Fruit fly (Drosophila melanogaster) whole organism, embryonic: Measurements from ENCODE around the gene Sem1.

Experiments
- Asciz ChIP-seq: fragments of 200-800 bp; sonication (Bioruptor generic); optimal IDR thresholded peaks from 2 replicates; lab custom pipeline; 2017; ENCODE audit warnings: missing biosample characterization, mild to moderate bottlenecking, missing genetic modification characterization, missing genetic modification reagents
- B-H2 ChIP-seq: fragments of 200-800 bp; sonication (Bioruptor generic); optimal IDR thresholded peaks from 2 replicates; lab custom pipeline; 2018; ENCODE audit warnings: missing biosample characterization, mild to moderate bottlenecking, missing genetic modification characterization
- Blimp-1 ChIP-seq: fragments of 200-800 bp; sonication (Bioruptor generic); optimal IDR thresholded peaks from 3 replicates; lab custom pipeline; 2018; ENCODE audit warnings: missing biosample characterization, missing genetic modification characterization, mild to moderate bottlenecking, moderate library complexity, missing genetic modification reagents
- Bteb2 ChIP-seq: fragments of 200-800 bp; sonication (Bioruptor generic); optimal IDR thresholded peaks from 2 replicates; lab custom pipeline; 2016; ENCODE audit warnings: missing biosample characterization, missing genetic modification characterization
- CG10366 ChIP-seq: fragments of 200-800 bp; sonication (Bioruptor generic); IDR thresholded peaks from 2 replicates; pipeline ENCODE4 v1.3.6; 2022; ENCODE audit warnings: missing biosample characterization, missing genetic modification characterization
- CG11398 ChIP-seq: fragments of 200-800 bp; sonication (Bioruptor generic); optimal IDR thresholded peaks from 2 replicates; lab custom pipeline; 2016; ENCODE audit warnings: missing biosample characterization, missing genetic modification characterization
- CG15514 ChIP-seq: fragments of 200-800 bp; sonication (Bioruptor generic); optimal IDR thresholded peaks from 3 replicates; lab custom pipeline; 2017; ENCODE audit warnings: missing biosample characterization, missing genetic modification characterization, mild to moderate bottlenecking, moderate library complexity, missing genetic modification reagents
- CG2116 ChIP-seq: fragments of 200-800 bp; sonication (Bioruptor generic); optimal IDR thresholded peaks from 3 replicates; lab custom pipeline; 2018; ENCODE audit warnings: missing biosample characterization, mild to moderate bottlenecking, missing genetic modification characterization
- CG32532 ChIP-seq: fragments of 200-800 bp; sonication (Bioruptor generic); IDR thresholded peaks from 2 replicates; pipeline ENCODE4 v1.3.6; 2022; ENCODE audit warnings: missing biosample characterization, missing genetic modification characterization
- CG4282 ChIP-seq: fragments of 200-800 bp; sonication (Bioruptor generic); optimal IDR thresholded peaks from 2 replicates; lab custom pipeline; 2016; ENCODE audit warnings: missing biosample characterization, missing genetic modification characterization
- CG6254 ChIP-seq: fragments of 200-800 bp; sonication (Bioruptor generic); optimal IDR thresholded peaks from 3 replicates; lab custom pipeline; 2017; ENCODE audit warnings: mild to moderate bottlenecking, missing biosample characterization, missing genetic modification reagents, missing genetic modification characterization
- CG9609 ChIP-seq: fragments of 200-800 bp; sonication (Bioruptor generic); optimal IDR thresholded peaks from 3 replicates; lab custom pipeline; 2016; ENCODE audit warnings: missing biosample characterization, missing genetic modification characterization
- CG9817 ChIP-seq: fragments of 200-800 bp; sonication (Bioruptor generic); optimal IDR thresholded peaks from 2 replicates; lab custom pipeline; 2018; ENCODE audit warnings: missing biosample characterization, mild to moderate bottlenecking, missing genetic modification characterization, moderate library complexity
- CG9876 ChIP-seq: fragments of 200-800 bp; sonication (Bioruptor generic); optimal IDR thresholded peaks from 2 replicates; lab custom pipeline; 2016; ENCODE audit warnings: missing biosample characterization, missing genetic modification characterization
- Deaf1 ChIP-seq: fragments of 200-800 bp; optimal IDR thresholded peaks from 3 replicates; lab custom pipeline; 2019; ENCODE audit warnings: missing biosample characterization, mild to moderate bottlenecking, missing genetic modification characterization, moderate library complexity
- Dfd ChIP-seq, 2 experiments: fragments of >200 bp; optimal IDR thresholded peaks; 2 replicates each; lab custom pipeline; 2017; ENCODE audit warnings: missing biosample characterization in 2 of 2, missing genetic modification characterization in 2 of 2
- Dref ChIP-seq: fragments of 200-800 bp; sonication (Bioruptor generic); IDR thresholded peaks from 2 replicates; pipeline ENCODE4 v1.3.6; 2022; ENCODE audit warnings: missing biosample characterization, missing genetic modification characterization
- Ets65A ChIP-seq: fragments of 200-800 bp; sonication (Bioruptor generic); peaks from one replicate; lab custom pipeline; 2016; ENCODE audit warnings: missing biosample characterization, missing genetic modification characterization
- Fer3 ChIP-seq: fragments of 200-800 bp; sonication (Bioruptor generic); optimal IDR thresholded peaks from 2 replicates; lab custom pipeline; 2018; ENCODE audit warnings: missing biosample characterization, mild to moderate bottlenecking, missing genetic modification characterization, moderate library complexity
- HLH3B ChIP-seq: fragments of 200-800 bp; sonication (Bioruptor generic); IDR thresholded peaks from 2 replicates; pipeline ENCODE4 v1.3.6; 2022; ENCODE audit warnings: missing biosample characterization, missing genetic modification characterization
- HLH4C ChIP-seq: fragments of 200-800 bp; sonication (Bioruptor generic); IDR thresholded peaks from 3 replicates; pipeline ENCODE4 v1.3.6; 2022; ENCODE audit warnings: missing biosample characterization, missing genetic modification characterization; ENCODE audit not compliant: partially characterized antibody
- Hand ChIP-seq: fragments of 200-800 bp; sonication (Bioruptor generic); optimal IDR thresholded peaks from 2 replicates; lab custom pipeline; 2017; ENCODE audit warnings: mild to moderate bottlenecking, missing biosample characterization, missing genetic modification reagents, missing genetic modification characterization
- Hmx ChIP-seq: fragments of 200-800 bp; sonication (Bioruptor generic); optimal IDR thresholded peaks from 2 replicates; lab custom pipeline; 2016; ENCODE audit warnings: missing biosample characterization, missing genetic modification characterization
- PHDP ChIP-seq: fragments of 200-800 bp; sonication (Bioruptor generic); optimal IDR thresholded peaks from 3 replicates; lab custom pipeline; 2018; ENCODE audit warnings: missing biosample characterization, mild to moderate bottlenecking, missing genetic modification characterization, moderate library complexity
- Ravus ChIP-seq: fragments of 200-800 bp; sonication (Bioruptor generic); IDR thresholded peaks from 2 replicates; pipeline ENCODE4 v1.3.6; 2022; ENCODE audit warnings: missing biosample characterization, missing genetic modification characterization
- Scr ChIP-seq: fragments of 200-800 bp; sonication (Bioruptor generic); IDR thresholded peaks from 2 replicates; pipeline ENCODE4 v1.3.6; 2022; ENCODE audit warnings: missing biosample characterization, missing genetic modification characterization; ENCODE audit not compliant: partially characterized antibody
- Stat92E ChIP-seq, 3 experiments: fragments of >200 bp in 2 of 3; fragments of 200-800 bp in 1 of 3; sonication (Bioruptor generic) in 1 of 3; optimal IDR thresholded peaks; 2 replicates each; lab custom pipeline; 2017 to 2019; ENCODE audit warnings: missing biosample characterization in 3 of 3, missing genetic modification characterization in 3 of 3, mild to moderate bottlenecking in 1 of 3, moderate library complexity in 1 of 3
- Tbp ChIP-seq: fragments of >200 bp; optimal IDR thresholded peaks from 2 replicates; lab custom pipeline; 2018; ENCODE audit warnings: missing biosample characterization, missing genetic modification characterization
- ab ChIP-seq: fragments of 200-800 bp; sonication (Bioruptor generic); optimal IDR thresholded peaks from 2 replicates; lab custom pipeline; 2016; ENCODE audit warnings: missing biosample characterization, missing genetic modification characterization
- cad ChIP-seq: fragments of >200 bp; optimal IDR thresholded peaks from 2 replicates; lab custom pipeline; 2017; ENCODE audit warnings: missing biosample characterization, missing genetic modification characterization
- chinmo ChIP-seq: fragments of 200-800 bp; sonication (Bioruptor generic); IDR thresholded peaks from 4 replicates; pipeline ENCODE4 v1.3.6; 2022; ENCODE audit warnings: missing biosample characterization, missing genetic modification characterization; ENCODE audit not compliant: partially characterized antibody
- dpn ChIP-seq, 2 experiments: fragments of 200-800 bp; sonication (Bioruptor generic); optimal IDR thresholded peaks; 3 replicates each; lab custom pipeline; 2016; ENCODE audit warnings: missing biosample characterization in 2 of 2, missing genetic modification characterization in 2 of 2
- eyg ChIP-seq: fragments of 200-800 bp; sonication (Bioruptor generic); optimal IDR thresholded peaks from 3 replicates; lab custom pipeline; 2016; ENCODE audit warnings: missing biosample characterization, missing genetic modification characterization
- fu2 ChIP-seq: fragments of 200-800 bp; sonication (Bioruptor generic); optimal IDR thresholded peaks from 2 replicates; lab custom pipeline; 2016; ENCODE audit warnings: missing biosample characterization, missing genetic modification characterization
- gem ChIP-seq: fragments of 200-800 bp; sonication (Bioruptor generic); optimal IDR thresholded peaks from 2 replicates; lab custom pipeline; 2019; ENCODE audit warnings: missing biosample characterization, mild to moderate bottlenecking, missing genetic modification characterization, moderate library complexity
- ham ChIP-seq: fragments of 200-800 bp; sonication (Bioruptor generic); IDR thresholded peaks from 2 replicates; pipeline ENCODE4 v1.3.6; 2022; ENCODE audit warnings: missing biosample characterization, missing genetic modification characterization
- hth ChIP-seq: fragments of >200 bp; optimal IDR thresholded peaks from 2 replicates; lab custom pipeline; 2017; ENCODE audit warnings: inconsistent platforms
- insv ChIP-seq, 2 experiments: fragments of 200-800 bp; sonication (Bioruptor generic); optimal IDR thresholded peaks; 3 replicates each; lab custom pipeline; 2016 to 2018; ENCODE audit warnings: missing biosample characterization in 2 of 2, missing genetic modification characterization in 2 of 2
- inv ChIP-seq: fragments of 200-800 bp; sonication (Bioruptor generic); IDR thresholded peaks from 2 replicates; pipeline ENCODE4 v1.3.6; 2022; ENCODE audit warnings: missing biosample characterization, missing genetic modification characterization; ENCODE audit not compliant: partially characterized antibody
- lilli ChIP-seq: fragments of 200-800 bp; sonication (Bioruptor generic); optimal IDR thresholded peaks from 3 replicates; lab custom pipeline; 2016; ENCODE audit warnings: missing biosample characterization, missing genetic modification characterization
- mld ChIP-seq: fragments of 200-800 bp; sonication (Bioruptor generic); IDR thresholded peaks from 3 replicates; pipeline ENCODE4 v1.3.6; 2022; ENCODE audit warnings: missing biosample characterization, missing genetic modification characterization; ENCODE audit not compliant: partially characterized antibody
- nmo ChIP-seq: fragments of 200-800 bp; sonication (Bioruptor generic); optimal IDR thresholded peaks from 2 replicates; lab custom pipeline; 2018; ENCODE audit warnings: missing biosample characterization, mild to moderate bottlenecking, missing genetic modification characterization, moderate library complexity
- nom ChIP-seq: fragments of 200-800 bp; sonication (Bioruptor generic); optimal IDR thresholded peaks from 2 replicates; lab custom pipeline; 2017; ENCODE audit warnings: missing biosample characterization, missing genetic modification characterization, mild to moderate bottlenecking, moderate library complexity, missing genetic modification reagents
- otp ChIP-seq: fragments of 200-800 bp; sonication (Bioruptor generic); IDR thresholded peaks from 3 replicates; pipeline ENCODE4, ENCODE4 v1.3.6; 2022; ENCODE audit warnings: missing biosample characterization, missing genetic modification characterization
- scrt ChIP-seq: fragments of 200-800 bp; sonication (Bioruptor generic); optimal IDR thresholded peaks from 2 replicates; lab custom pipeline; 2018; ENCODE audit warnings: missing biosample characterization, mild to moderate bottlenecking, missing genetic modification characterization, moderate library complexity
- sqz ChIP-seq: fragments of 200-800 bp; sonication (Bioruptor generic); optimal IDR thresholded peaks from 3 replicates; lab custom pipeline; 2018; ENCODE audit warnings: missing biosample characterization, mild to moderate bottlenecking, missing genetic modification characterization
- sug ChIP-seq: fragments of 200-800 bp; optimal IDR thresholded peaks from 2 replicates; lab custom pipeline; 2019; ENCODE audit warnings: missing biosample characterization, mild to moderate bottlenecking, missing genetic modification characterization, moderate library complexity
- tio ChIP-seq: fragments of 200-800 bp; sonication (Bioruptor generic); optimal IDR thresholded peaks from 2 replicates; lab custom pipeline; 2017; ENCODE audit warnings: missing biosample characterization, missing genetic modification characterization, inconsistent platforms
- twi ChIP-seq: fragments of 200-800 bp; optimal IDR thresholded peaks from 2 replicates; lab custom pipeline; 2019; ENCODE audit warnings: missing biosample characterization, mild to moderate bottlenecking, missing genetic modification characterization, moderate library complexity
- vvl ChIP-seq: fragments of 200-800 bp; sonication (Bioruptor generic); IDR thresholded peaks from 2 replicates; pipeline ENCODE4 v1.3.6; 2022; ENCODE audit warnings: missing biosample characterization, missing genetic modification characterization
- wdn ChIP-seq: fragments of 200-800 bp; sonication (Bioruptor generic); IDR thresholded peaks from 2 replicates; pipeline ENCODE4 v1.3.6; 2022; ENCODE audit warnings: missing biosample characterization, missing genetic modification characterization

Gene Sem1

DNA sequence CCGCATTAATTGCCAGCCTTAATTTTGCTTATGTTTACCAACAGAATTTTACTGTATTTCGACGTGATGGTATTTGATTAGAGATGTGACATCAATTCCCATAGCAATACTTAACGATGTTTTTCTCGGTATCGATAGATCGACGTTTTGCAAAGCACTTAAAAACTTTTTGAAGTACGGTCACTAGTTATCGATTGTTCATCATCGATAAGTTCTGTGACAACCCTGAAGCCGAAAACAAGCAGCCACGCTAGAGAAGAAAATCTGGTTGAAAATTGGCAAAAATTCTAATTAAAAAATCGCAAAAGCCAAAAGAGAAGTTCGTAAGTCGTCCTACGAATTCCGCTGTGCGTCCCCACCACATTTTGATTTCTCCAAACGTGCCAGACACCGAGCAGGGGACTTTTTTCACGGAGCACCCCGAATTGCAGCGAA, 31.3 kb upstream of the Sem1 start, which contains the start of the genes Rab30 and Caper (continued):
- TF ChIP-seq Fer3 (tag; lab: Kevin White, UChicago): peak; percentile 33
- peak; percentile 1 for TF ChIP-seq scrt
- TF ChIP-seq B-H2 (GFP tag; lab: Kevin White, UChicago): peak; percentile 88
- TF ChIP-seq ab (GFP tag; lab: Kevin White, UChicago): no peak
- peak; percentile 99 for TF ChIP-seq mld (GFP tag; lab: Robert Waterston, UW)
- peak; percentile 16 for TF ChIP-seq eyg
- TF ChIP-seq Dfd (GFP tag; optimal IDR thresholded peaks at IDR 0.05; lab: Kevin White, UChicago): no peak
- no peak for TF ChIP-seq Tbp (GFP tag; lab: Kevin White, UChicago)
- 0 out of 2 replicates have a peak, but pooled peaks have one; percentile 28 for TF ChIP-seq HLH3B (GFP tag; lab: Robert Waterston, UW)
- peak; percentile 72 to 75 for TF ChIP-seq dpn (GFP tag; optimal IDR thresholded peaks at IDR 0.05; lab: Kevin White, UChicago)
- peak; percentile 88 for TF ChIP-seq nmo
- no peak for TF ChIP-seq Blimp-1 (GFP tag; lab: Kevin White, UChicago)
- no peak for TF ChIP-seq Hand (GFP tag; lab: Kevin White, UChicago)
- TF ChIP-seq vvl (GFP tag; lab: Robert Waterston, UW): peak; percentile 56
- TF ChIP-seq Bteb2 (GFP tag; lab: Kevin White, UChicago): peak; percentile 21
- TF ChIP-seq wdn: no peak
- peak; percentile 58 for TF ChIP-seq Deaf1
- TF ChIP-seq hth (lab: Kevin White, UChicago): no peak
- peak; percentile 99 for TF ChIP-seq CG2116
- peak; percentile 67 for TF ChIP-seq sug (tag; lab: Kevin White, UChicago)
- TF ChIP-seq PHDP: peak; percentile 51
- TF ChIP-seq Dref: peak; percentile 99
- no peak for TF ChIP-seq sqz (GFP tag; lab: Kevin White, UChicago)
- TF ChIP-seq CG9817 (tag; lab: Kevin White, UChicago): no peak
- peak; percentile 98 for TF ChIP-seq chinmo (GFP tag; lab: Robert Waterston, UW)
- no peak for TF ChIP-seq ham (GFP tag; lab: Robert Waterston, UW)
- no peak for TF ChIP-seq cad (GFP tag; lab: Kevin White, UChicago)
- no peak for TF ChIP-seq Asciz (GFP tag; lab: Kevin White, UChicago)
- TF ChIP-seq nom: no peak
- no peak for TF ChIP-seq Stat92E (GFP tag; optimal IDR thresholded peaks at IDR 0.05; lab: Kevin White, UChicago)
- TF ChIP-seq fu2 (GFP tag; lab: Kevin White, UChicago): peak; percentile 57
- peak; percentile 25 for TF ChIP-seq twi (tag; lab: Kevin White, UChicago)
- peak; percentile 59 for TF ChIP-seq CG11398 (GFP tag; lab: Kevin White, UChicago)
- peak; percentile 98 for TF ChIP-seq Scr
- peak; percentile 60 for TF ChIP-seq CG9609 (GFP tag; lab: Kevin White, UChicago)
- no peak for TF ChIP-seq CG6254 (GFP tag; lab: Kevin White, UChicago)
- TF ChIP-seq CG32532 (GFP tag; lab: Robert Waterston, UW): peak; percentile 65
- peak; percentile 98 for TF ChIP-seq inv (GFP tag; lab: Robert Waterston, UW)
- TF ChIP-seq tio (GFP tag; lab: Kevin White, UChicago): no peak
- TF ChIP-seq Hmx (GFP tag; lab: Kevin White, UChicago): no peak
- no peak for TF ChIP-seq gem
- peak; percentile 37; the same call in 1 of the 3 replicates for TF ChIP-seq otp (GFP tag; lab: Robert Waterston, UW)
- TF ChIP-seq CG10366 (GFP tag; lab: Robert Waterston, UW): no peak
- peak; percentile 80 for TF ChIP-seq lilli (GFP tag; lab: Kevin White, UChicago)
- TF ChIP-seq Ravus (GFP tag; lab: Robert Waterston, UW): no peak
- TF ChIP-seq insv (GFP tag; optimal IDR thresholded peaks at IDR 0.05; lab: Kevin White, UChicago): peak in 1 of 2 experiments; percentile 80
- no peak for TF ChIP-seq CG9876 (GFP tag; lab: Kevin White, UChicago)
- TF ChIP-seq CG15514 (GFP tag; lab: Kevin White, UChicago): peak; percentile 66
- peak; percentile 96 for TF ChIP-seq Ets65A
- TF ChIP-seq HLH4C (GFP tag; lab: Robert Waterston, UW): peak; percentile 98
- no peak for TF ChIP-seq CG4282 (GFP tag; lab: Kevin White, UChicago)
